Fruit fly (Drosophila melanogaster) whole organism, prepupa: ENCODE results near the gene RNF220.

Source experiments
- CG1621 ChIP-seq: fragments of 200-800 bp; sonication (Bioruptor generic); optimal IDR thresholded peaks from 3 replicates; lab custom pipeline; 2018; ENCODE audit warnings: missing biosample characterization, mild to moderate bottlenecking, missing genetic modification characterization
- CG16779 ChIP-seq: fragments of 200-800 bp; sonication (Bioruptor generic); optimal IDR thresholded peaks from 3 replicates; lab custom pipeline; 2017; ENCODE audit warnings: missing biosample characterization, mild to moderate bottlenecking, missing genetic modification characterization
- CG6854 ChIP-seq: fragments of 200-800 bp; sonication (Bioruptor generic); optimal IDR thresholded peaks from 2 replicates; lab custom pipeline; 2017; ENCODE audit warnings: missing biosample characterization, mild to moderate bottlenecking, missing genetic modification characterization
- Eip78C ChIP-seq: fragments of 200-800 bp; sonication (Bioruptor generic); peaks from one replicate; lab custom pipeline; 2016; ENCODE audit warnings: missing biosample characterization, missing genetic modification characterization
- Gug ChIP-seq: fragments of 200-800 bp; sonication (Bioruptor generic); IDR thresholded peaks from 2 replicates; pipeline ENCODE4 v1.3.6; 2022; ENCODE audit warnings: missing biosample characterization, missing genetic modification characterization
- Hr38 ChIP-seq: sonication (Bioruptor generic); optimal IDR thresholded peaks from 2 replicates; lab custom pipeline; 2016; ENCODE audit warnings: missing biosample characterization, missing genetic modification characterization
- Sox102F ChIP-seq: fragments of 200-800 bp; sonication (Bioruptor generic); optimal IDR thresholded peaks from 2 replicates; lab custom pipeline; 2016; ENCODE audit warnings: missing biosample characterization, mild to moderate bottlenecking, missing genetic modification characterization
- salr ChIP-seq, 2 experiments: fragments of 200-800 bp; sonication (Bioruptor generic); optimal IDR thresholded peaks; 3 replicates each; lab custom pipeline; 2016 to 2018; ENCODE audit warnings: missing biosample characterization in 2 of 2, missing genetic modification characterization in 2 of 2, mild to moderate bottlenecking in 1 of 2

DNA sequence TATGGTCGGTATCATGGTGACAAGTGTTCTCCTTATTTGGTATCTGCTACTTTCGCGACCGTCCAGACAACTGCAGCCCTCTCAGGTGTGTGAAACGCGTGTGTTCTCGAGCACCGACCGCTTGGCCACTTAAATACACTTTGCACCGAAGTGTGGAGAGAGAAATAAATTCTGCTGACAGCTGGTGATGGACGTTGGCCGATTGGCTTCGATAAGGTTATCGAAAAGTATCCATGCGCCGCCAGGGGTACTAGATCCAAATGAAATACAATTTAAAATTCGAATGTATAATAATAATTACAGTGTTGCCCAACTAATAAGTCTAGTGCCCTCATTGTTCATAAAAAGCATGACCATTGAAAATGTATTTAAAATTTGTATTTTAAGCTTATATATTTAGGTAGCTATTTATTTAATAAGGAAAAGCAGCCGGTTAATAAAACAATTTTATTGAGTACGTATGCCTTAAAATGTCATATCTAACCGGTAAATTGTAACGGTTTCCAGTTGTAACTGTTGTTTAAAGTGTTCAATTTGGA lies 39.8 kb downstream of the RNF220 start, which contains the start of the genes Gclm and CG17625:
- peak; percentile 73 for TF ChIP-seq CG6854 (GFP tag; lab: Kevin White, UChicago)
- TF ChIP-seq Hr38 (GFP tag; lab: Kevin White, UChicago), result no peak
- TF ChIP-seq CG16779 (tag; lab: Kevin White, UChicago), result no peak
- TF ChIP-seq CG1621, result peak; percentile 11
- TF ChIP-seq salr (GFP tag; optimal IDR thresholded peaks at IDR 0.05; lab: Kevin White, UChicago), result no peak
- no peak for TF ChIP-seq Eip78C (GFP tag; lab: Kevin White, UChicago)
- TF ChIP-seq Gug, result no peak
- TF ChIP-seq Sox102F (GFP tag; lab: Kevin White, UChicago), result peak; percentile 56
